Fruit fly (Drosophila melanogaster): ENCODE data around the gene CG43861.

CG43861 gene

DNA sequence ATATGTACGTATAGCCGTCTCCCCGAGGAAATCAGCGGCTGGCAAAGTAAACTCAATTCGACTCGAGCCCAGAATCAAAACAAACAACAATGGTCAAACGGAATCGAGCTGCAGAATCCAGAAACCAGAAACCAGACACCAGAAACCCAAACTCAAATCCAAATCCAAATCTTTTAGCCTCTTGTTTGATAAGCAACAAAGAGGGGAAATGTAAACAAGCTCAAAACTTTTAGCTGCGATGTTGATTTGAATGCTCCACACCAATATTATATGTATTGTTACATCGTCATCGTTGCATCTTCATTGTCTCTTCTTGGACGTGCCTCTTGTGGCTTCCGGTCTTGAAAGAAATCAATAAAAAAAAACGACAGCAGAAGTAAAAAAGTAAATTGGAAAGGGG is 67.5 kb downstream of the CG43861 start:
- peak; percentile 31 for TF ChIP-seq gem (tag; optimal IDR thresholded peaks at IDR 0.05)
- no peak for TF ChIP-seq slp2 (GFP tag; optimal IDR thresholded peaks at IDR 0.05)
- no peak for TF ChIP-seq CG13775 (GFP tag; optimal IDR thresholded peaks at IDR 0.05)
- peak; percentile 3 for TF ChIP-seq Mes4 (GFP tag; optimal IDR thresholded peaks at IDR 0.05)
- peak; percentile 38 for TF ChIP-seq kni (GFP tag; optimal IDR thresholded peaks at IDR 0.05)
- TF ChIP-seq bab2 (GFP tag; optimal IDR thresholded peaks at IDR 0.05) = peak; percentile 53
- no peak for TF ChIP-seq Hr78 (GFP tag; optimal IDR thresholded peaks at IDR 0.05)
- peak; percentile 15 for TF ChIP-seq Sox102F (GFP tag; optimal IDR thresholded peaks at IDR 0.05)
- TF ChIP-seq ATbp (GFP tag; optimal IDR thresholded peaks at IDR 0.05) = peak; percentile 48
- TF ChIP-seq CG1792 (GFP tag; optimal IDR thresholded peaks at IDR 0.05) = peak; percentile 15
- TF ChIP-seq CG9727 (GFP tag; optimal IDR thresholded peaks at IDR 0.05) = peak; percentile 31
- TF ChIP-seq sqz (GFP tag; optimal IDR thresholded peaks at IDR 0.05) = peak; percentile 48
- TF ChIP-seq CG3847 (GFP tag; IDR thresholded peaks at IDR 0.05) = no peak
- TF ChIP-seq grn (GFP tag; optimal IDR thresholded peaks at IDR 0.05) = peak; percentile 51
- peak; percentile 26 for TF ChIP-seq oc (tag; optimal IDR thresholded peaks at IDR 0.05)
- peak in 1 of 2 experiments; percentile 13 for TF ChIP-seq bsh (GFP tag; optimal IDR thresholded peaks at IDR 0.05)
- TF ChIP-seq Pdp1 (GFP tag; optimal IDR thresholded peaks at IDR 0.05) = peak in 1 of 2 experiments; percentile 28
- TF ChIP-seq Oli (tag; optimal IDR thresholded peaks at IDR 0.05) = no peak
- TF ChIP-seq sens (GFP tag) = peak; percentile 87
- peak; percentile 2 for TF ChIP-seq Blimp-1 (GFP tag; optimal IDR thresholded peaks at IDR 0.05)
- no peak for TF ChIP-seq klu (GFP tag; IDR thresholded peaks at IDR 0.05)
- TF ChIP-seq gsb-n (tag; optimal IDR thresholded peaks at IDR 0.05) = peak; percentile 37
- TF ChIP-seq dmrt11E (tag; optimal IDR thresholded peaks at IDR 0.05) = peak; percentile 13
- 0 out of 3 replicates have a peak, but pooled peaks have one; percentile 36 for TF ChIP-seq ci (GFP tag; IDR thresholded peaks at IDR 0.05)
- no peak for TF ChIP-seq ERR (GFP tag; optimal IDR thresholded peaks at IDR 0.05)
- no peak for TF ChIP-seq peb (GFP tag; IDR thresholded peaks at IDR 0.05)
- peak; percentile 18 for TF ChIP-seq CG2875 (GFP tag; optimal IDR thresholded peaks at IDR 0.05)
- TF ChIP-seq CG10209 (GFP tag; optimal IDR thresholded peaks at IDR 0.05) = peak; percentile 25
- TF ChIP-seq CG2120 (GFP tag; optimal IDR thresholded peaks at IDR 0.05) = no peak
- 0 out of 2 replicates have a peak, but pooled peaks have one; percentile 5 for TF ChIP-seq onecut (GFP tag; IDR thresholded peaks at IDR 0.05)
- peak; percentile 39 for TF ChIP-seq CG8089 (GFP tag; optimal IDR thresholded peaks at IDR 0.05)
- TF ChIP-seq CG1603 (tag; optimal IDR thresholded peaks at IDR 0.05) = peak; percentile 34
- TF ChIP-seq lilli (GFP tag; optimal IDR thresholded peaks at IDR 0.05) = no peak
- TF ChIP-seq GATAe (GFP tag; conservative IDR thresholded peaks at IDR 0.05) = no peak
- TF ChIP-seq CG3407 (GFP tag; optimal IDR thresholded peaks at IDR 0.05) = peak; percentile 29
- TF ChIP-seq YL-1 (GFP tag; optimal IDR thresholded peaks at IDR 0.05) = no peak
- TF ChIP-seq CG15696 (tag; optimal IDR thresholded peaks at IDR 0.05) = peak; percentile 36
- TF ChIP-seq Fer2 (tag; optimal IDR thresholded peaks at IDR 0.05) = no peak
- TF ChIP-seq CG8290 (GFP tag; optimal IDR thresholded peaks at IDR 0.05) = peak; percentile 16
- TF ChIP-seq CG8290 (tag; optimal IDR thresholded peaks at IDR 0.05) = peak in 1 of 2 experiments; percentile 19
- TF ChIP-seq Med (GFP tag) = peak; percentile 29
- TF ChIP-seq D (optimal IDR thresholded peaks at IDR 0.05) = no peak
- TF ChIP-seq D (GFP tag; optimal IDR thresholded peaks at IDR 0.05) = peak; percentile 28
- TF ChIP-seq Camta (GFP tag; optimal IDR thresholded peaks at IDR 0.05) = no peak
- peak; percentile 10 for TF ChIP-seq CG14965 (GFP tag; optimal IDR thresholded peaks at IDR 0.05; ENCODE audit: borderline replicate concordance)
- TF ChIP-seq Fer3 (tag; optimal IDR thresholded peaks at IDR 0.05) = no peak
- no peak for TF ChIP-seq CG15011 (GFP tag; optimal IDR thresholded peaks at IDR 0.05)

Data from whole organism, embryonic.